In genomic region chr3L:16709673-16710257, dm6 we compare ENCODE assay signal across 2 fruit fly cellular contexts.
TF ChIP-seq lines count a peak whose summit lies in the region.

No protein-coding gene starts in this region.

TF ChIP-seq in whole organism, embryonic, 481 proteins besides CTCF, POLR2A, EP300 and RAD21 (continued from another document):
- no peak for TF ChIP-seq CG15601 (tag; optimal IDR thresholded peaks at IDR 0.05; lab: Kevin White, UChicago)
- no peak for TF ChIP-seq Jarid2 (GFP tag; optimal IDR thresholded peaks at IDR 0.05; lab: Kevin White, UChicago)
- no peak for TF ChIP-seq CkIIα-i1 (GFP tag; IDR thresholded peaks at IDR 0.05; lab: Robert Waterston, UW)
- TF ChIP-seq CG4707 (GFP tag; optimal IDR thresholded peaks at IDR 0.05; lab: Kevin White, UChicago), result no peak
- TF ChIP-seq CG32532 (GFP tag; IDR thresholded peaks at IDR 0.05; lab: Robert Waterston, UW), result peak; percentile 42
- TF ChIP-seq ems (GFP tag; optimal IDR thresholded peaks at IDR 0.05; lab: Kevin White, UChicago), result no peak
- peak; percentile 8; the same call in 1 of the 2 replicates for TF ChIP-seq vvl (GFP tag; IDR thresholded peaks at IDR 0.05; lab: Robert Waterston, UW)
- TF ChIP-seq H2.0 (GFP tag; IDR thresholded peaks at IDR 0.05; lab: Robert Waterston, UW), result 0 out of 2 replicates have a peak, but pooled peaks have one; percentile 2
- TF ChIP-seq seq (GFP tag; IDR thresholded peaks at IDR 0.05; lab: Robert Waterston, UW), result no peak
- TF ChIP-seq CG30403 (GFP tag; optimal IDR thresholded peaks at IDR 0.05; lab: Kevin White, UChicago), result no peak
- no peak for TF ChIP-seq unc-4 (GFP tag; IDR thresholded peaks at IDR 0.05; lab: Robert Waterston, UW; ENCODE audit: partially characterized antibody)
- TF ChIP-seq CG14710 (tag; optimal IDR thresholded peaks at IDR 0.05; lab: Kevin White, UChicago), result no peak
- no peak for TF ChIP-seq ttk (GFP tag; IDR thresholded peaks at IDR 0.05; lab: Robert Waterston, UW)
- no peak; the same call in 2 of the 3 replicates for TF ChIP-seq tgo (GFP tag; IDR thresholded peaks at IDR 0.05; lab: Robert Waterston, UW)
- TF ChIP-seq CG7556 (GFP tag; optimal IDR thresholded peaks at IDR 0.05; lab: Kevin White, UChicago), result no peak
- TF ChIP-seq sens-2 (GFP tag; IDR thresholded peaks at IDR 0.05; lab: Robert Waterston, UW), result no peak
- no peak for TF ChIP-seq E2f2 (GFP tag; IDR thresholded peaks at IDR 0.05; lab: Robert Waterston, UW)
- TF ChIP-seq ase (GFP tag; IDR thresholded peaks at IDR 0.05; lab: Robert Waterston, UW), result no peak
- TF ChIP-seq CG17186 (GFP tag; optimal IDR thresholded peaks at IDR 0.05; lab: Kevin White, UChicago), result no peak
- no peak for TF ChIP-seq CG1024 (GFP tag; IDR thresholded peaks at IDR 0.05; lab: Robert Waterston, UW)
- no peak for TF ChIP-seq Doc2 (GFP tag; IDR thresholded peaks at IDR 0.05; lab: Robert Waterston, UW)
- TF ChIP-seq Ptx1 (GFP tag; IDR thresholded peaks at IDR 0.05; lab: Robert Waterston, UW), result peak; percentile 23; the same call in 1 of the 2 replicates
- TF ChIP-seq CG5245 (GFP tag; optimal IDR thresholded peaks at IDR 0.05; lab: Kevin White, UChicago), result no peak
- peak; percentile 29; the same call in 1 of the 2 replicates for TF ChIP-seq CG9932 (GFP tag; IDR thresholded peaks at IDR 0.05; lab: Robert Waterston, UW)
- no peak for TF ChIP-seq hkb (optimal IDR thresholded peaks at IDR 0.05; lab: Kevin White, UChicago)
- TF ChIP-seq hkb (GFP tag; IDR thresholded peaks at IDR 0.05; lab: Robert Waterston, UW), result peak; percentile 23; the same call in 1 of the 2 replicates
- no peak for TF ChIP-seq run (tag; optimal IDR thresholded peaks at IDR 0.05; lab: Kevin White, UChicago)
- no peak for TF ChIP-seq kay (GFP tag; optimal IDR thresholded peaks at IDR 0.05; lab: Kevin White, UChicago)
- TF ChIP-seq Bgb (GFP tag; IDR thresholded peaks at IDR 0.05; lab: Robert Waterston, UW; ENCODE audit: partially characterized antibody), result no peak
- no peak for TF ChIP-seq CG17361 (GFP tag; IDR thresholded peaks at IDR 0.05; lab: Robert Waterston, UW)
- TF ChIP-seq CG17612 (GFP tag; IDR thresholded peaks at IDR 0.05; lab: Robert Waterston, UW), result no peak
- TF ChIP-seq dmrt99B (tag; optimal IDR thresholded peaks at IDR 0.05; lab: Kevin White, UChicago), result no peak
- TF ChIP-seq CG32767 (GFP tag; IDR thresholded peaks at IDR 0.05; lab: Robert Waterston, UW), result no peak
- TF ChIP-seq abd-A (tag; optimal IDR thresholded peaks at IDR 0.05; lab: Kevin White, UChicago), result no peak
- no peak for TF ChIP-seq crp (GFP tag; optimal IDR thresholded peaks at IDR 0.05; lab: Kevin White, UChicago)
- TF ChIP-seq CG31388 (GFP tag; optimal IDR thresholded peaks at IDR 0.05; lab: Kevin White, UChicago), result no peak
- TF ChIP-seq CG7839 (tag; optimal IDR thresholded peaks at IDR 0.05; lab: Kevin White, UChicago), result no peak
- TF ChIP-seq h (optimal IDR thresholded peaks at IDR 0.05; lab: Kevin White, UChicago), result no peak
- no peak for TF ChIP-seq Dll (GFP tag; IDR thresholded peaks at IDR 0.05; lab: Robert Waterston, UW; ENCODE audit: partially characterized antibody)
- TF ChIP-seq chinmo (GFP tag; IDR thresholded peaks at IDR 0.05; lab: Robert Waterston, UW; ENCODE audit: partially characterized antibody), result peak; percentile 87
- no peak for TF ChIP-seq CG15696 (tag; optimal IDR thresholded peaks at IDR 0.05; lab: Kevin White, UChicago)
- peak; percentile 49 for TF ChIP-seq Rfx (GFP tag; IDR thresholded peaks at IDR 0.05; lab: Robert Waterston, UW)
- no peak for TF ChIP-seq Elba2 (GFP tag; optimal IDR thresholded peaks at IDR 0.05; lab: Kevin White, UChicago)
- 0 out of 3 replicates have a peak, but pooled peaks have one; percentile 11 for TF ChIP-seq CG16813 (GFP tag; IDR thresholded peaks at IDR 0.05; lab: Robert Waterston, UW; ENCODE audit: partially characterized antibody)
- TF ChIP-seq disco-r (GFP tag; optimal IDR thresholded peaks at IDR 0.05; lab: Kevin White, UChicago), result no peak
- TF ChIP-seq cato (GFP tag; optimal IDR thresholded peaks at IDR 0.05; lab: Kevin White, UChicago; ENCODE audit: borderline replicate concordance), result no peak
- no peak for TF ChIP-seq lbe (GFP tag; optimal IDR thresholded peaks at IDR 0.05; lab: Kevin White, UChicago)
- peak; percentile 22 for TF ChIP-seq sd (tag; optimal IDR thresholded peaks at IDR 0.05; lab: Kevin White, UChicago)
- no peak for TF ChIP-seq CG31365 (tag; optimal IDR thresholded peaks at IDR 0.05; lab: Kevin White, UChicago)
- TF ChIP-seq tup (GFP tag; optimal IDR thresholded peaks at IDR 0.05; lab: Kevin White, UChicago), result no peak
- peak; percentile 85 for TF ChIP-seq CG11696 (GFP tag; IDR thresholded peaks at IDR 0.05; lab: Robert Waterston, UW)
- TF ChIP-seq pfk (GFP tag; optimal IDR thresholded peaks at IDR 0.05; lab: Kevin White, UChicago), result no peak
- peak; percentile 36 for TF ChIP-seq CG1832 (GFP tag; optimal IDR thresholded peaks at IDR 0.05; lab: Kevin White, UChicago)
- TF ChIP-seq Rx (GFP tag; IDR thresholded peaks at IDR 0.05; lab: Robert Waterston, UW), result no peak
- no peak for TF ChIP-seq CG6683 (GFP tag; optimal IDR thresholded peaks at IDR 0.05; lab: Kevin White, UChicago)
- no peak for TF ChIP-seq fd3F (GFP tag; optimal IDR thresholded peaks at IDR 0.05; lab: Kevin White, UChicago)
- TF ChIP-seq sens (GFP tag; lab: Kevin White, UChicago), result no peak

TF ChIP-seq in whole organism, prepupa, 60 proteins besides CTCF, POLR2A, EP300 and RAD21 (continued from another document):
- TF ChIP-seq CG1621 (tag; optimal IDR thresholded peaks at IDR 0.05; lab: Kevin White, UChicago) (no peak), CG32006 (GFP tag; optimal IDR thresholded peaks at IDR 0.05; lab: Kevin White, UChicago) (no peak), Hr39 (GFP tag; optimal IDR thresholded peaks at IDR 0.05; lab: Kevin White, UChicago) (peak; percentile 45), spab (GFP tag; optimal IDR thresholded peaks at IDR 0.05; lab: Kevin White, UChicago) (no peak), topi (GFP tag; optimal IDR thresholded peaks at IDR 0.05; lab: Kevin White, UChicago) (no peak), CG15336 (GFP tag; IDR thresholded peaks at IDR 0.05; lab: Robert Waterston, UW) (peak; percentile 34), CG6163 (GFP tag; IDR thresholded peaks at IDR 0.05; lab: Robert Waterston, UW) (peak; percentile 7; the same call in 1 of the 3 replicates), svp (GFP tag; lab: Kevin White, UChicago) (no peak), CG6276 (GFP tag; optimal IDR thresholded peaks at IDR 0.05; lab: Kevin White, UChicago) (no peak), eg (GFP tag; IDR thresholded peaks at IDR 0.05; lab: Robert Waterston, UW) (peak; percentile 48; the same call in 2 of the 3 replicates), Sox14 (GFP tag; optimal IDR thresholded peaks at IDR 0.05; lab: Kevin White, UChicago) (no peak), CG11762 (GFP tag; optimal IDR thresholded peaks at IDR 0.05; lab: Kevin White, UChicago; ENCODE audit: insufficient read depth) (no peak), CG34406 (GFP tag; optimal IDR thresholded peaks at IDR 0.05; lab: Kevin White, UChicago) (no peak), Gug (GFP tag; IDR thresholded peaks at IDR 0.05; lab: Robert Waterston, UW) (no peak), CG31627 (GFP tag; optimal IDR thresholded peaks at IDR 0.05; lab: Kevin White, UChicago) (no peak), CG16779 (tag; optimal IDR thresholded peaks at IDR 0.05; lab: Kevin White, UChicago) (no peak), salr (GFP tag; optimal IDR thresholded peaks at IDR 0.05; lab: Kevin White, UChicago) (no peak), CG11294 (GFP tag; IDR thresholded peaks at IDR 0.05; lab: Robert Waterston, UW) (no peak), fd59A (GFP tag; optimal IDR thresholded peaks at IDR 0.05; lab: Kevin White, UChicago) (no peak)
